Worm (Caenorhabditis elegans) whole organism, late embryonic: ENCODE measurements around the gene ttr-3.

Experiments used
- ceh-30 ChIP-seq: fragments of 150-350 bp; optimal IDR thresholded peaks from 2 replicates; lab custom pipeline; 2014; ENCODE audit warnings: missing biosample characterization, missing genetic modification characterization
- elt-2 ChIP-seq: sonication (generic microtip); optimal IDR thresholded peaks from 2 replicates; lab custom pipeline; 2016; ENCODE audit warnings: missing genetic modification reagents, missing genetic modification characterization, missing compliant biosample characterization
- ets-4 ChIP-seq: sonication (generic microtip); optimal IDR thresholded peaks from 2 replicates; lab custom pipeline; 2016; ENCODE audit warnings: missing genetic modification characterization, missing compliant biosample characterization
- fkh-10 ChIP-seq: fragments of 150-350 bp; optimal IDR thresholded peaks from 2 replicates; lab custom pipeline; 2014; ENCODE audit warnings: missing biosample characterization, missing genetic modification reagents, missing genetic modification characterization
- hlh-13 ChIP-seq: fragments of 200-800 bp; sonication (Bioruptor generic); optimal IDR thresholded peaks from 2 replicates; lab custom pipeline; 2018; ENCODE audit warnings: mild to moderate bottlenecking, missing genetic modification characterization, missing compliant biosample characterization
- hlh-15 ChIP-seq: sonication (generic microtip); optimal IDR thresholded peaks from 2 replicates; lab custom pipeline; 2016; ENCODE audit warnings: missing genetic modification characterization, missing compliant biosample characterization
- pha-4 ChIP-seq: fragments of 150-350 bp; optimal IDR thresholded peaks from 2 replicates; lab custom pipeline; 2018; ENCODE audit warnings: missing biosample characterization, missing genetic modification reagents, missing genetic modification characterization
- ttx-3 ChIP-seq: sonication (generic microtip); optimal IDR thresholded peaks from 2 replicates; lab custom pipeline; 2016; ENCODE audit warnings: missing genetic modification reagents, missing genetic modification characterization, missing compliant biosample characterization
- unc-3 ChIP-seq, 2 experiments: fragments of 200-800 bp in 1 of 2; sonication (Bioruptor generic) in 1 of 2; sonication (generic microtip) in 1 of 2; conservative IDR thresholded peaks in 1 of 2; optimal IDR thresholded peaks in 1 of 2; 2 replicates each; pipeline versions ENCODE4 v1.3.6 to Lab custom; 2016 to 2022; ENCODE audit warnings: missing compliant biosample characterization in 2 of 2, missing genetic modification characterization in 2 of 2, missing genetic modification reagents in 1 of 2
- unc-55 ChIP-seq: sonication (generic microtip); optimal IDR thresholded peaks from 2 replicates; lab custom pipeline; 2017; ENCODE audit warnings: missing biosample characterization, missing genetic modification reagents, missing genetic modification characterization

ce11 chrIII:9941020-9941674, 14.6 kb upstream of the ttr-3 start, which contains the start of the genes K03H1.9 and K03H1.12:
- TF ChIP-seq fkh-10 (GFP tag; lab: Kevin White, UChicago) (no peak), ets-4 (no peak), ttx-3 (no peak), pha-4 (tag; lab: Kevin White, UChicago) (no peak), unc-3 (GFP tag; conservative IDR thresholded peaks at IDR 0.05; lab: Robert Waterston, UW) (no peak), unc-3 (tag; optimal IDR thresholded peaks at IDR 0.05; lab: Kevin White, UChicago) (no peak), hlh-15 (no peak), unc-55 (no peak), hlh-13 (GFP tag; lab: Kevin White, UChicago) (no peak), elt-2 (tag; lab: Kevin White, UChicago) (no peak), ceh-30 (tag; lab: Kevin White, UChicago) (no peak)
